Worm (Caenorhabditis elegans): ENCODE measurements around the gene M01E10.3.

DNA sequence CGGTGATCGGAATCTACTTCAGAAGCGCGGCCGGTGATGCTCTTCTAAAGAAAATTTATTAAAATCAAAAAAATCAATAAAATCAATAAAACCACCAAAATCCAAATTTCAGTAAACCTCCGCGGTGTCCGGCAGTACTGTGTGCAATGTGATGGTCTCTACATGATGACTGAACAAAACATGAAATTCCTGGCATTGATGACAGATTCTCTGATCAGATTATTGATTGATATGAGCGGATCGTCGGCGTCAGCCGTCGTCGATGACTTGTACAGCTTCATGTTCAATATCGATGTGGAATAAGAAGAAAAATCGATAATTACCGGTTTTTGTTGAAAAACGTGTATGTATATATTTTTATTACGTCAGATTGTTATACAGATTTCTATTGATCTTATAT is 45.1 kb downstream of the M01E10.3 start:
- TF ChIP-seq nhr-11 (tag; optimal IDR thresholded peaks at IDR 0.05) (no peak), fkh-6 (tag; optimal IDR thresholded peaks at IDR 0.05) (no peak), ceh-9 (tag; optimal IDR thresholded peaks at IDR 0.05) (no peak), C08G9.2 (tag; optimal IDR thresholded peaks at IDR 0.05) (no peak), pha-4 (tag; optimal IDR thresholded peaks at IDR 0.05) (no peak), nfya-1 (tag; optimal IDR thresholded peaks at IDR 0.05) (no peak), lin-11 (tag; optimal IDR thresholded peaks at IDR 0.05) (no peak), ceh-30 (tag; optimal IDR thresholded peaks at IDR 0.05) (no peak), ama-1 (optimal IDR thresholded peaks at IDR 0.05) (no peak), hlh-13 (GFP tag; optimal IDR thresholded peaks at IDR 0.05) (no peak), unc-86 (tag; optimal IDR thresholded peaks at IDR 0.05) (no peak), fkh-10 (GFP tag; optimal IDR thresholded peaks at IDR 0.05) (no peak), pag-3 (tag; optimal IDR thresholded peaks at IDR 0.05; ENCODE audit: borderline replicate concordance) (no peak), ceh-34 (tag; optimal IDR thresholded peaks at IDR 0.05) (no peak)
